Worm (Caenorhabditis elegans): Measurements from ENCODE around the gene srh-264.

DNA sequence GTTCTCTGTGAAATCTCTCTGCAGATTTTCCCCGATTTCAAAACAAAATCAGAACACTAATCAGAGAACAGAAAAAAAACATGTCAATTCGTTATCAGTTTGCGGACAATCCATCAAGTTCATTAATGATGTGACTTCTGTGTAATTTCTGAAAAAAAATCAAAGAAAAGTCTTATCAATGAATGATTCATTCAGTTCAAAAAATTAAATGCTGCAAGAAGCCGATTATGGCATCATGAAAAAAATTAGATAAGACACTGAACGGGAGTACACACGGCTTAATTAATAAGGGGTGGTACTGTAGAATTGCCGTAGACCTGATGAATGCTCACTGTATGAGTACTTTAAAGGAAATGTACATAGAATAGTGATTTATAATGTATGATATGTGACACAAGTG lies 22.2 kb downstream of the srh-264 start:
- TF ChIP-seq nhr-25 (tag; optimal IDR thresholded peaks at IDR 0.05) (no peak), nhr-237 (tag; optimal IDR thresholded peaks at IDR 0.05) (no peak), unc-39 (tag; optimal IDR thresholded peaks at IDR 0.05) (no peak), alr-1 (tag; optimal IDR thresholded peaks at IDR 0.05) (no peak), zag-1 (tag; optimal IDR thresholded peaks at IDR 0.05) (no peak), R02D3.7 (tag; optimal IDR thresholded peaks at IDR 0.05) (no peak), nhr-12 (tag; optimal IDR thresholded peaks at IDR 0.05) (no peak), snpc-4 (tag; optimal IDR thresholded peaks at IDR 0.05) (no peak), fos-1 (tag; optimal IDR thresholded peaks at IDR 0.05) (peak; percentile 98), nhr-10 (tag; optimal IDR thresholded peaks at IDR 0.05) (no peak), nhr-6 (tag; optimal IDR thresholded peaks at IDR 0.05) (no peak), dmd-4 (tag; optimal IDR thresholded peaks at IDR 0.05) (no peak), ceh-16 (tag; optimal IDR thresholded peaks at IDR 0.05) (no peak)

Data from whole organism, L2 larva.